Fruit fly (Drosophila melanogaster) whole organism, adult: ENCODE results near the gene CG7006.
A peak's percentile ranks its signal among the peaks of the same experiment; 100 is the strongest.

Experiments used
- CG11617 ChIP-seq: fragments of 200-800 bp; sonication (Bioruptor generic); optimal IDR thresholded peaks from 2 replicates; lab custom pipeline; 2017; ENCODE audit warnings: mild to moderate bottlenecking, missing biosample characterization, missing genetic modification reagents, missing genetic modification characterization
- CG12768 ChIP-seq: fragments of 200-800 bp; sonication (Bioruptor generic); optimal IDR thresholded peaks from 2 replicates; lab custom pipeline; 2017; ENCODE audit warnings: missing biosample characterization, missing genetic modification characterization, mild to moderate bottlenecking, moderate library complexity, missing genetic modification reagents
- CG14711 ChIP-seq: fragments of 200-800 bp; sonication (Bioruptor generic); optimal IDR thresholded peaks from 2 replicates; lab custom pipeline; 2018; ENCODE audit warnings: missing biosample characterization, mild to moderate bottlenecking, missing genetic modification characterization, moderate library complexity
- CG1620 ChIP-seq: fragments of 200-800 bp; sonication (Bioruptor generic); optimal IDR thresholded peaks from 2 replicates; lab custom pipeline; 2016; ENCODE audit warnings: missing biosample characterization, missing genetic modification characterization
- CG33017 ChIP-seq: fragments of 200-800 bp; sonication (Bioruptor generic); optimal IDR thresholded peaks from 2 replicates; lab custom pipeline; 2018; ENCODE audit warnings: missing biosample characterization, mild to moderate bottlenecking, missing genetic modification characterization, moderate library complexity
- CG5204 ChIP-seq: fragments of 200-800 bp; sonication (Bioruptor generic); optimal IDR thresholded peaks from 2 replicates; lab custom pipeline; 2016; ENCODE audit warnings: missing biosample characterization, missing genetic modification characterization
- CG7045 ChIP-seq: fragments of 200-800 bp; sonication (Bioruptor generic); optimal IDR thresholded peaks from 2 replicates; lab custom pipeline; 2017; ENCODE audit warnings: missing biosample characterization, mild to moderate bottlenecking, missing genetic modification characterization
- CG7101 ChIP-seq: fragments of 200-800 bp; sonication (Bioruptor generic); optimal IDR thresholded peaks from 2 replicates; lab custom pipeline; 2018; ENCODE audit warnings: missing biosample characterization, mild to moderate bottlenecking, missing genetic modification characterization, moderate library complexity
- Clk ChIP-seq: fragments of 200-800 bp; sonication (Bioruptor generic); optimal IDR thresholded peaks from 2 replicates; lab custom pipeline; 2017; ENCODE audit warnings: missing biosample characterization, missing genetic modification characterization
- Crg-1 ChIP-seq: fragments of 200-800 bp; sonication (Bioruptor generic); optimal IDR thresholded peaks from 2 replicates; lab custom pipeline; 2016; ENCODE audit warnings: missing biosample characterization, missing genetic modification characterization
- Hr96 ChIP-seq: fragments of 200-800 bp; sonication (Bioruptor generic); optimal IDR thresholded peaks from 2 replicates; lab custom pipeline; 2016; ENCODE audit warnings: missing biosample characterization, missing genetic modification characterization
- Mnt ChIP-seq: fragments of 200-800 bp; sonication (Bioruptor generic); optimal IDR thresholded peaks from 2 replicates; lab custom pipeline; 2016; ENCODE audit warnings: missing biosample characterization, mild to moderate bottlenecking, missing genetic modification characterization
- bab1 ChIP-seq: fragments of 200-800 bp; sonication (Bioruptor generic); optimal IDR thresholded peaks from 3 replicates; lab custom pipeline; 2019; ENCODE audit warnings: missing biosample characterization, mild to moderate bottlenecking, missing genetic modification characterization, moderate library complexity
- cic ChIP-seq: fragments of 200-800 bp; sonication (Bioruptor generic); optimal IDR thresholded peaks from 2 replicates; lab custom pipeline; 2017; ENCODE audit warnings: missing biosample characterization, mild to moderate bottlenecking, missing genetic modification characterization, moderate library complexity
- cnc ChIP-seq, 2 experiments: fragments of >200 bp; optimal IDR thresholded peaks; 2 replicates each; lab custom pipeline; 2017
- kay ChIP-seq: fragments of 200-800 bp; sonication (Bioruptor generic); peaks from one replicate; lab custom pipeline; 2016; ENCODE audit warnings: missing biosample characterization, missing genetic modification characterization, borderline replicate concordance
- ovo ChIP-seq: fragments of 200-800 bp; sonication (Bioruptor generic); optimal IDR thresholded peaks from 2 replicates; lab custom pipeline; 2016; ENCODE audit warnings: missing biosample characterization, missing genetic modification characterization
- pad ChIP-seq: fragments of 200-800 bp; sonication (Bioruptor generic); optimal IDR thresholded peaks from 3 replicates; lab custom pipeline; 2017; ENCODE audit warnings: missing biosample characterization, missing genetic modification characterization, mild to moderate bottlenecking, moderate library complexity, missing genetic modification reagents
- tj ChIP-seq: fragments of 200-800 bp; sonication (Bioruptor generic); optimal IDR thresholded peaks from 3 replicates; lab custom pipeline; 2017; ENCODE audit warnings: missing biosample characterization, mild to moderate bottlenecking, missing genetic modification characterization, moderate library complexity
- toe ChIP-seq: fragments of 200-800 bp; sonication (Bioruptor generic); optimal IDR thresholded peaks from 2 replicates; lab custom pipeline; 2016; ENCODE audit warnings: missing biosample characterization, missing genetic modification characterization

The CG7006 gene

DNA sequence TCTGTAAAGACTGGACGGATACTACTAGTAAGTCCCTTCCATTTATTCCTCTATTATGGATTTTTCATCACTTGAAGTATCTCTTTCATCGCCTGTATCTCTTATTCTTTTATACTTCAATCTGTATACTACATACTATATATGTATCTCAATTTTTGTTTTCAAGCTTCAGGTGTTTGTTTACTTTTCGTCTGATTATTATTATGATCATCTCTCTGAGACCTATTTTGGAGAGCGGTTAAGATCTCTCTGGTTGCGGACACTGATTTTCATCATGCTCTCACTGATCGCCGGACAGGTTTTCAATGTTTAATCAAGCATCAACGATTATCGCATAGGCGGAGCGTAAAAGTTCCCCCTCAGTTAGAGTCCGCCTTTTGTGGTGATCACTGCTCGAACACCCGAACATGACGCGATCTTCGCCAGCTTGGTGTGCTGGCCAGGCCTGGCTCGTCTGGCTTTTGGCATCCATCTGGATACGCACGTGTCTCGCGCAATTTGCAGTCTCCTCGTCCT is 12.2 kb downstream of the CG7006 start, which contains the start of gene CG7016:
CG7016 (plus strand) TSS at position 358 of the 516 bp plus-strand sequence.
- no peak for TF ChIP-seq tj (GFP tag; lab: Kevin White, UChicago)
- no peak for TF ChIP-seq CG14711 (tag; lab: Kevin White, UChicago)
- no peak for TF ChIP-seq cic (GFP tag; lab: Kevin White, UChicago)
- TF ChIP-seq toe (GFP tag; lab: Kevin White, UChicago): no peak
- no peak for TF ChIP-seq Crg-1
- TF ChIP-seq bab1: no peak
- no peak for TF ChIP-seq cnc (optimal IDR thresholded peaks at IDR 0.05; lab: Kevin White, UChicago)

DNA sequence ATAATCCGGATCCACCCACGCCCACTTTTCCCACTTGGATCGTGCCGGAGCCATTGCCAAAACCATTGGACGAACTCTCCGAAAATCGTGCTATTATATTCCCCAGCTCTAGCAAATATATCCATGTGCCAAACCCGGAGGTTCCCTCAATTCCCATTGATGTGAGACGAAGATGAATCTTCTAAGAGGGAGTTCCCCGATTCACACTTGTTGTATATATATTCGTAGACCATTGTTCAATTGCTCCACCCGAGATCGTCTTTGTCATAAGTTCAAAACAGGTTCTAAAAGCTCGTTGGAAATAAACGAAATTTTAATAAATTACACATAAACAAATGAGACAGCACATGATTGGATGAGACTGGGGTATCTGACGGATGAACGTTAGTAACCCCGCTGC is 13.5 kb downstream of the CG7006 start:
- no peak for TF ChIP-seq Hr96
- no peak for TF ChIP-seq kay (GFP tag; lab: Kevin White, UChicago)
- no peak for TF ChIP-seq CG7101 (tag; lab: Kevin White, UChicago)
- no peak for TF ChIP-seq CG33017 (tag; lab: Kevin White, UChicago)

DNA sequence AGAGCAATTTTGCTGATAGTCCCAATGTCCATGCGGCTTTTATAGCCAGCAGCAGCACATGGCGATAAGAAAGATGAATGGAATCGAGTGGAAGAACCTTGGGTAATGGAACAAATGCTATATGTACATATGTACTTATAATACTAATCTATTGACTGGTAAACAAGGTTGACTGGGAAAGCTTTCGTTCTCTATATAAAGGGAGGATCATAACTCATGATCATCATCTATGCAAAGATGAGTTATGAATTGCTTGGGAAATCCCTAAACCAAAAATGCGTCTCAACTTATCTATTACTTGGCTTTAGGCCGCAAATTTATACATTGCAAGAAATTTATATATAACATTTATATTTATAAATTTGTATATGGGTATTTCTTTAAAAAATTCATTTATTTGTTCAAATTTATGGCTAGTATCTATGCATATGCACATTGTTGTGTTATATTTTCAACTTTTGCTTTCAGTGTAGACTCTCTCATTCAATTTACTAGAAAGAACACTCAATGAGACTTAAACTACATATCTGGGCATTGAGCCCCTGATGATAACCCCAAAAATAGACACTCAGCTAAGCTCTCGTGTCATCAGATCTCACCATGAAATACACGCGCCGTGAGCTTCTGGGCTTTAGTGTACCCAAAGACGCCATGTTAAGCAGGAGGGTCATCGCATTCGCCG is 14.4 kb downstream of the CG7006 start, which contains the start of the genes Srg1 and Elal:
Srg1 (minus strand) TSS at position 14 of the 682 bp plus-strand sequence.
Elal (plus strand) TSS at position 632 of the 682 bp plus-strand sequence.
- TF ChIP-seq CG11617 (GFP tag; lab: Kevin White, UChicago) (peak; percentile 6), cic (GFP tag; lab: Kevin White, UChicago) (peak; percentile 68), CG12768 (GFP tag; lab: Kevin White, UChicago) (peak; percentile 16), bab1 (no peak), Mnt (GFP tag; lab: Kevin White, UChicago) (peak; percentile 50), CG14711 (tag; lab: Kevin White, UChicago) (peak; percentile 32), pad (GFP tag; lab: Kevin White, UChicago) (no peak), CG33017 (tag; lab: Kevin White, UChicago) (peak; percentile 70), tj (GFP tag; lab: Kevin White, UChicago) (peak; percentile 27), CG7101 (tag; lab: Kevin White, UChicago) (peak; percentile 65), CG5204 (GFP tag; lab: Kevin White, UChicago) (no peak), ovo (GFP tag; lab: Kevin White, UChicago) (no peak), Clk (GFP tag; lab: Kevin White, UChicago) (no peak)

DNA sequence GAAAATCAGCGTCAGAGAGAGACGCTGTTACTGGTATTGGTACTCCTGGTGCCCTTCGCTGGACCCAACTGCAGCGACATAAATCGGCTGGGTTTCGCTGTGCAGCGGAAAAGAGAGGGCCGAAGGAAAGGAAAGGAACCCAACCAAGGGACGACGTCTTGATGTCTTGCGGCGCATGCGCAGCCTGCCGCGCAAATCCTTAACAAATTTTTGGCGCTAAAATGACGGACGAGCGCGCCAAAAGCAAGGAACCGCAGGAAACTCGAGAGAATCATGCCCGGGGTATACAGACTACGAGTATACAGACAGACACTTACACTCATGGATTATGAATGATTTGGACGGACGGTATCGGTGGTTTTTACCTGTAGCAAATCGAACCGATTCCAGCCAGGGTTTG is 16.5 kb downstream of the CG7006 start:
- no peak for TF ChIP-seq bab1

DNA sequence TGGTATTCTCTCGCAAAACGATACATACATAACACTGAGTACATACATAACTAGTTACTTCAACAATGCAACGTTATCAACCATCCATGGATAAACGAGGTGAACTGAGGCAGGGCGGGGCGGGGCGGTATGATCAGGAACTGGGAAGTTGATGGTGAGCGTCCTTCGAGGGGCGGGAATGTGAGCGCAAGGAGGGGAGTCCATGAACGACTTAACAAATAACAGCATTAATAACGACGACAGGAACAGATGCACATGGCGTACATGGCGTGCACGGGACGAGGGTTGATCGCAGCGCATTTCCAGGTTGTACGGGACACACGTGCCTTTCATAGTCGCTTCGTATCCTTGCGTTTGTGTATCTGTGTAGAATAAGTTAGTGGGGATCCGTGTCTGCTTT is 17.5 kb downstream of the CG7006 start:
- TF ChIP-seq Mnt (GFP tag; lab: Kevin White, UChicago) (no peak), bab1 (no peak), CG33017 (tag; lab: Kevin White, UChicago) (no peak), CG14711 (tag; lab: Kevin White, UChicago) (no peak), CG5204 (GFP tag; lab: Kevin White, UChicago) (no peak), pad (GFP tag; lab: Kevin White, UChicago) (no peak), cnc (optimal IDR thresholded peaks at IDR 0.05; lab: Kevin White, UChicago) (no peak), CG11617 (GFP tag; lab: Kevin White, UChicago) (no peak), CG7045 (GFP tag; lab: Kevin White, UChicago) (no peak), CG7101 (tag; lab: Kevin White, UChicago) (no peak), kay (GFP tag; lab: Kevin White, UChicago) (no peak), CG12768 (GFP tag; lab: Kevin White, UChicago) (no peak), Clk (GFP tag; lab: Kevin White, UChicago) (no peak), tj (GFP tag; lab: Kevin White, UChicago) (no peak), CG1620 (no peak), cic (GFP tag; lab: Kevin White, UChicago) (no peak)

DNA sequence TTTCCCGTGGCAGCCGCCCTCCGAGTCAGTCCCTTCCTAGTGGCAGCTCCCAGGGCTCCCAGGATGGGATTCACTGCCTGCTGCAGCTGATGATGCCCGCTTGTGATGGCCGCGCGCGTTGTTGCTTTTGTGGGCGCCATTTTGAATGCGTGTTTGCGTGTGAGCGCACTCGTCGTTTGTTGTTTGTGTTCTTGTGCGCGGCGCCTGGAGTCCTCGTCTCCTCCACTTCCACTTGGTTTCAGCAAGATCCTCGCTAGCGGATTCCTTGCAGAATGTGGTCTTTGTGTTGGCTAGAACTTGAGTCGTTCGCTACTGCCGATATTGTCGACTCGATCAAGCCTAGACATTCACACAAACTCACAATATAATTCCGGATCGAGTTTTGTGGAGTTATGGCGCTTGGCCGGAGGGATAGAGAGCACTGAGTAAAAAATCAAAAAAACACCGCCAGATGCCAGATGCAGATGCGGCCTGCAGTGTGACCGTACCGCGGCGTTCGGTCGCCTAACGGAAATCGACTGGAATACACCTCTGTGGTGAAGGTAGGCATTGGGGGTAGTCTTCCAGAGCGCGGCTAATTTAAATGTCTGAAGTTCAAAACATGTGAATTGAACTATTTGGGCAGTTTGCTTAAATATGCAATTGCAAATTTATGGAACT is 20.1 kb downstream of the CG7006 start, which contains the start of gene CycB3:
CycB3 (minus strand) TSS at position 428 of the 660 bp plus-strand sequence.
- TF ChIP-seq CG11617 (GFP tag; lab: Kevin White, UChicago): no peak
- TF ChIP-seq ovo (GFP tag; lab: Kevin White, UChicago): peak; percentile 57
- no peak for TF ChIP-seq CG5204 (GFP tag; lab: Kevin White, UChicago)
- TF ChIP-seq CG14711 (tag; lab: Kevin White, UChicago): no peak
- no peak for TF ChIP-seq CG7045 (GFP tag; lab: Kevin White, UChicago)
- TF ChIP-seq toe (GFP tag; lab: Kevin White, UChicago): no peak
- TF ChIP-seq cic (GFP tag; lab: Kevin White, UChicago): no peak
- TF ChIP-seq CG33017 (tag; lab: Kevin White, UChicago): no peak
- no peak for TF ChIP-seq Hr96
- TF ChIP-seq Crg-1: no peak
- TF ChIP-seq CG1620: no peak
- no peak for TF ChIP-seq Clk (GFP tag; lab: Kevin White, UChicago)
- TF ChIP-seq CG12768 (GFP tag; lab: Kevin White, UChicago): no peak
- TF ChIP-seq kay (GFP tag; lab: Kevin White, UChicago): no peak
- TF ChIP-seq pad (GFP tag; lab: Kevin White, UChicago): peak; percentile 32
- peak; percentile 57 for TF ChIP-seq bab1
- TF ChIP-seq CG7101 (tag; lab: Kevin White, UChicago): peak; percentile 13
- no peak for TF ChIP-seq tj (GFP tag; lab: Kevin White, UChicago)
- no peak for TF ChIP-seq Mnt (GFP tag; lab: Kevin White, UChicago)
- TF ChIP-seq cnc (optimal IDR thresholded peaks at IDR 0.05; lab: Kevin White, UChicago): no peak
